Fruit fly (Drosophila melanogaster) whole organism, prepupa: ENCODE measurements around the gene haf.

ENCODE experiments used
- Blimp-1 ChIP-seq: fragments of 200-800 bp; sonication (Bioruptor generic); optimal IDR thresholded peaks from 3 replicates; lab custom pipeline; 2017; ENCODE audit warnings: missing biosample characterization, missing genetic modification characterization, mild to moderate bottlenecking, moderate library complexity, missing genetic modification reagents
- CG10631 ChIP-seq: fragments of 200-800 bp; sonication (Bioruptor generic); optimal IDR thresholded peaks from 2 replicates; lab custom pipeline; 2016; ENCODE audit warnings: missing biosample characterization, missing genetic modification characterization
- CG10669 ChIP-seq: fragments of 200-800 bp; sonication (Bioruptor generic); optimal IDR thresholded peaks from 3 replicates; lab custom pipeline; 2018; ENCODE audit warnings: missing biosample characterization, mild to moderate bottlenecking, missing genetic modification characterization, moderate library complexity
- CG11762 ChIP-seq: fragments of 200-800 bp; sonication (Bioruptor generic); optimal IDR thresholded peaks from 3 replicates; lab custom pipeline; 2016; ENCODE audit warnings: missing biosample characterization, missing genetic modification characterization; ENCODE audit not compliant: insufficient read depth
- CG15336 ChIP-seq: fragments of 200-800 bp; sonication (Bioruptor generic); IDR thresholded peaks from 2 replicates; pipeline ENCODE4 v1.3.6; 2022; ENCODE audit warnings: missing biosample characterization, missing genetic modification characterization
- CG1621 ChIP-seq: fragments of 200-800 bp; sonication (Bioruptor generic); optimal IDR thresholded peaks from 3 replicates; lab custom pipeline; 2018; ENCODE audit warnings: missing biosample characterization, mild to moderate bottlenecking, missing genetic modification characterization
- CG16779 ChIP-seq: fragments of 200-800 bp; sonication (Bioruptor generic); optimal IDR thresholded peaks from 3 replicates; lab custom pipeline; 2017; ENCODE audit warnings: missing biosample characterization, mild to moderate bottlenecking, missing genetic modification characterization
- CG31627 ChIP-seq: fragments of 200-800 bp; sonication (Bioruptor generic); optimal IDR thresholded peaks from 3 replicates; lab custom pipeline; 2016; ENCODE audit warnings: missing biosample characterization, missing genetic modification characterization
- CG32006 ChIP-seq: fragments of 200-800 bp; sonication (Bioruptor generic); optimal IDR thresholded peaks from 3 replicates; lab custom pipeline; 2017; ENCODE audit warnings: missing biosample characterization, mild to moderate bottlenecking, missing genetic modification characterization
- CG3919 ChIP-seq: fragments of 200-800 bp; sonication (Bioruptor generic); optimal IDR thresholded peaks from 3 replicates; lab custom pipeline; 2016; ENCODE audit warnings: missing biosample characterization, missing genetic modification characterization
- CG6163 ChIP-seq: fragments of 200-800 bp; sonication (Bioruptor generic); IDR thresholded peaks from 3 replicates; pipeline ENCODE4 v1.3.6; 2022; ENCODE audit warnings: missing biosample characterization, missing genetic modification characterization
- CG6276 ChIP-seq: fragments of 200-800 bp; sonication (Bioruptor generic); optimal IDR thresholded peaks from 2 replicates; lab custom pipeline; 2017; ENCODE audit warnings: missing biosample characterization, mild to moderate bottlenecking, missing genetic modification characterization
- CG6792 ChIP-seq: fragments of 200-800 bp; sonication (Bioruptor generic); optimal IDR thresholded peaks from 3 replicates; lab custom pipeline; 2016; ENCODE audit warnings: missing biosample characterization, missing genetic modification characterization
- CG6808 ChIP-seq: fragments of 200-800 bp; sonication (Bioruptor generic); optimal IDR thresholded peaks from 3 replicates; lab custom pipeline; 2017; ENCODE audit warnings: missing biosample characterization, missing genetic modification characterization, mild to moderate bottlenecking, moderate library complexity, missing genetic modification reagents
- CG6854 ChIP-seq: fragments of 200-800 bp; sonication (Bioruptor generic); optimal IDR thresholded peaks from 2 replicates; lab custom pipeline; 2017; ENCODE audit warnings: missing biosample characterization, mild to moderate bottlenecking, missing genetic modification characterization
- CG7368 ChIP-seq: fragments of 200-800 bp; sonication (Bioruptor generic); optimal IDR thresholded peaks from 3 replicates; lab custom pipeline; 2016; ENCODE audit warnings: missing biosample characterization, missing genetic modification characterization
- CG8119 ChIP-seq: fragments of 200-800 bp; sonication (Bioruptor generic); IDR thresholded peaks from 3 replicates; pipeline ENCODE4 v1.3.6; 2022; ENCODE audit warnings: missing biosample characterization, missing genetic modification characterization
- CG9139 ChIP-seq: fragments of 200-800 bp; sonication (Bioruptor generic); optimal IDR thresholded peaks from 3 replicates; lab custom pipeline; 2017; ENCODE audit warnings: missing biosample characterization, mild to moderate bottlenecking, missing genetic modification characterization
- Eip75B ChIP-seq: fragments of 200-800 bp; sonication (Bioruptor generic); optimal IDR thresholded peaks from 3 replicates; lab custom pipeline; 2016; ENCODE audit warnings: missing biosample characterization, missing genetic modification characterization
- Eip78C ChIP-seq: fragments of 200-800 bp; sonication (Bioruptor generic); peaks from one replicate; lab custom pipeline; 2016; ENCODE audit warnings: missing biosample characterization, missing genetic modification characterization
- Eip93F ChIP-seq: fragments of 200-800 bp; sonication (Bioruptor generic); optimal IDR thresholded peaks from 2 replicates; lab custom pipeline; 2016; ENCODE audit warnings: missing biosample characterization, mild to moderate bottlenecking, missing genetic modification characterization
- Hr38 ChIP-seq: sonication (Bioruptor generic); optimal IDR thresholded peaks from 2 replicates; lab custom pipeline; 2016; ENCODE audit warnings: missing biosample characterization, missing genetic modification characterization
- Hr4 ChIP-seq: fragments of 200-800 bp; sonication (Bioruptor generic); optimal IDR thresholded peaks from 3 replicates; lab custom pipeline; 2016; ENCODE audit warnings: missing biosample characterization, missing genetic modification characterization
- Smox ChIP-seq: fragments of 200-800 bp; sonication (Bioruptor generic); optimal IDR thresholded peaks from 3 replicates; lab custom pipeline; 2016; ENCODE audit warnings: missing biosample characterization, missing genetic modification characterization
- Sox102F ChIP-seq: fragments of 200-800 bp; sonication (Bioruptor generic); optimal IDR thresholded peaks from 2 replicates; lab custom pipeline; 2016; ENCODE audit warnings: missing biosample characterization, mild to moderate bottlenecking, missing genetic modification characterization
- Sox14 ChIP-seq: fragments of 200-800 bp; sonication (Bioruptor generic); optimal IDR thresholded peaks from 3 replicates; lab custom pipeline; 2016; ENCODE audit warnings: missing biosample characterization, missing genetic modification characterization
- achi ChIP-seq: fragments of 200-800 bp; sonication (Bioruptor generic); optimal IDR thresholded peaks from 3 replicates; lab custom pipeline; 2016; ENCODE audit warnings: missing biosample characterization, missing genetic modification characterization
- acj6 ChIP-seq: fragments of 200-800 bp; sonication (Bioruptor generic); optimal IDR thresholded peaks from 3 replicates; lab custom pipeline; 2016; ENCODE audit warnings: missing biosample characterization, missing genetic modification characterization
- dsx ChIP-seq: fragments of 200-800 bp; optimal IDR thresholded peaks from 3 replicates; lab custom pipeline; 2019; ENCODE audit warnings: missing biosample characterization, mild to moderate bottlenecking, missing genetic modification characterization, moderate library complexity; ENCODE audit not compliant: poor library complexity, severe bottlenecking
- eg ChIP-seq: fragments of 200-800 bp; sonication (Bioruptor generic); IDR thresholded peaks from 3 replicates; pipeline ENCODE4 v1.3.6; 2022; ENCODE audit warnings: missing biosample characterization, missing genetic modification characterization
- esn ChIP-seq: fragments of 200-800 bp; sonication (Bioruptor generic); optimal IDR thresholded peaks from 2 replicates; lab custom pipeline; 2016; ENCODE audit warnings: missing biosample characterization, mild to moderate bottlenecking, missing genetic modification characterization, moderate library complexity
- fd59A ChIP-seq: fragments of 200-800 bp; sonication (Bioruptor generic); optimal IDR thresholded peaks from 2 replicates; lab custom pipeline; 2017; ENCODE audit warnings: missing biosample characterization, mild to moderate bottlenecking, missing genetic modification characterization, missing genetic modification reagents
- fd85E ChIP-seq: fragments of 200-800 bp; sonication (Bioruptor generic); optimal IDR thresholded peaks from 3 replicates; lab custom pipeline; 2016; ENCODE audit warnings: missing biosample characterization, missing genetic modification characterization
- fkh ChIP-seq: fragments of 200-800 bp; sonication (Bioruptor generic); optimal IDR thresholded peaks from 3 replicates; lab custom pipeline; 2017; ENCODE audit warnings: missing biosample characterization, mild to moderate bottlenecking, missing genetic modification characterization, moderate library complexity
- lz ChIP-seq: fragments of 200-800 bp; sonication (Bioruptor generic); optimal IDR thresholded peaks from 3 replicates; lab custom pipeline; 2016; ENCODE audit warnings: missing biosample characterization, missing genetic modification characterization
- net ChIP-seq: fragments of 200-800 bp; sonication (Bioruptor generic); optimal IDR thresholded peaks from 3 replicates; lab custom pipeline; 2016; ENCODE audit warnings: missing biosample characterization, missing genetic modification characterization
- pdm3 ChIP-seq: fragments of 200-800 bp; sonication (Bioruptor generic); optimal IDR thresholded peaks from 3 replicates; lab custom pipeline; 2016; ENCODE audit warnings: missing biosample characterization, missing genetic modification characterization
- salr ChIP-seq, 2 experiments: fragments of 200-800 bp; sonication (Bioruptor generic); optimal IDR thresholded peaks; 3 replicates each; lab custom pipeline; 2016 to 2018; ENCODE audit warnings: missing biosample characterization in 2 of 2, missing genetic modification characterization in 2 of 2, mild to moderate bottlenecking in 1 of 2
- spab ChIP-seq: fragments of 200-800 bp; sonication (Bioruptor generic); optimal IDR thresholded peaks from 2 replicates; lab custom pipeline; 2017; ENCODE audit warnings: missing biosample characterization, mild to moderate bottlenecking, missing genetic modification characterization, missing genetic modification reagents
- ss ChIP-seq, 2 experiments: fragments of 200-800 bp; sonication (Bioruptor generic); optimal IDR thresholded peaks; 2 replicates in 1 of 2; 3 replicates in 1 of 2; lab custom pipeline; 2017 to 2018; ENCODE audit warnings: mild to moderate bottlenecking in 2 of 2, missing biosample characterization in 2 of 2, missing genetic modification characterization in 2 of 2, moderate library complexity in 1 of 2
- svp ChIP-seq: fragments of 200-800 bp; sonication (Bioruptor generic); peaks from one replicate; lab custom pipeline; 2016; ENCODE audit warnings: missing biosample characterization, missing genetic modification characterization

Gene haf

dm6 chr2L:1554954-1555353, at the start of gene haf:
TSS of gene haf (plus strand) at chr2L:1555129.
- TF ChIP-seq acj6 (GFP tag; lab: Kevin White, UChicago) (no peak), CG9139 (GFP tag; lab: Kevin White, UChicago) (peak; percentile 4), Eip78C (GFP tag; lab: Kevin White, UChicago) (peak; percentile 76), CG6163 (peak; percentile 29; the same call in 1 of the 3 replicates), Sox14 (GFP tag; lab: Kevin White, UChicago) (no peak), fkh (GFP tag; lab: Kevin White, UChicago) (no peak), Smox (GFP tag; lab: Kevin White, UChicago) (no peak), CG10631 (no peak), CG6792 (GFP tag; lab: Kevin White, UChicago) (no peak), ss (GFP tag; optimal IDR thresholded peaks at IDR 0.05; lab: Kevin White, UChicago) (peak in 1 of 2 experiments; percentile 33), fd59A (GFP tag; lab: Kevin White, UChicago) (no peak), CG15336 (GFP tag; lab: Robert Waterston, UW) (peak; percentile 8; the same call in 1 of the 2 replicates), CG6808 (GFP tag; lab: Kevin White, UChicago) (no peak), CG6854 (GFP tag; lab: Kevin White, UChicago) (peak; percentile 52), Blimp-1 (GFP tag; lab: Kevin White, UChicago) (no peak), CG6276 (GFP tag; lab: Kevin White, UChicago) (peak; percentile 13), lz (no peak), eg (GFP tag; lab: Robert Waterston, UW) (peak; percentile 44; the same call in 1 of the 3 replicates), salr (GFP tag; optimal IDR thresholded peaks at IDR 0.05; lab: Kevin White, UChicago) (no peak), CG3919 (GFP tag; lab: Kevin White, UChicago) (peak; percentile 31), dsx (peak; percentile 25), CG1621 (peak; percentile 1)

- TF ChIP-seq svp (GFP tag; lab: Kevin White, UChicago): peak; percentile 28
- TF ChIP-seq CG10669: peak; percentile 21
- TF ChIP-seq CG6163: 0 out of 3 replicates have a peak, but pooled peaks have one; percentile 39
- TF ChIP-seq Hr4 (GFP tag; lab: Kevin White, UChicago): peak; percentile 7
- TF ChIP-seq achi (GFP tag; lab: Kevin White, UChicago): no peak
- no peak for TF ChIP-seq net
- no peak for TF ChIP-seq salr (GFP tag; optimal IDR thresholded peaks at IDR 0.05; lab: Kevin White, UChicago)
- peak; percentile 4 for TF ChIP-seq pdm3
- TF ChIP-seq CG31627 (GFP tag; lab: Kevin White, UChicago): no peak
- TF ChIP-seq, all 60 proteins: peak for 5
These were observed 45.2 kb upstream of the haf start for dm6 chr2L:1509748-1510147.

- TF ChIP-seq Eip78C (GFP tag; lab: Kevin White, UChicago) (no peak), fkh (GFP tag; lab: Kevin White, UChicago) (no peak), salr (GFP tag; optimal IDR thresholded peaks at IDR 0.05; lab: Kevin White, UChicago) (no peak), CG31627 (GFP tag; lab: Kevin White, UChicago) (no peak), fd85E (GFP tag; lab: Kevin White, UChicago) (no peak), CG8119 (GFP tag; lab: Robert Waterston, UW) (no peak), CG7368 (GFP tag; lab: Kevin White, UChicago) (no peak), Hr38 (GFP tag; lab: Kevin White, UChicago) (no peak)
These were observed 37.6 kb upstream of the haf start, which contains the start of gene CG18132 for dm6 chr2L:1517378-1517777. TSS of gene CG18132 (minus strand) at chr2L:1517478.

dm6 chr2L:1518022-1518421, 36.9 kb upstream of the haf start, which contains the start of gene halo:
TSS of gene halo (minus strand) at chr2L:1518148.
- no peak for TF ChIP-seq Hr4 (GFP tag; lab: Kevin White, UChicago)
- no peak for TF ChIP-seq ss (GFP tag; optimal IDR thresholded peaks at IDR 0.05; lab: Kevin White, UChicago)
- TF ChIP-seq achi (GFP tag; lab: Kevin White, UChicago): no peak

dm6 chr2L:1520191-1520590, 34.7 kb upstream of the haf start, which contains the start of gene Or22a:
TSS of gene Or22a (plus strand) at chr2L:1520491.
- no peak for TF ChIP-seq Hr38 (GFP tag; lab: Kevin White, UChicago)
- no peak for TF ChIP-seq esn
- TF ChIP-seq CG32006: no peak
- TF ChIP-seq CG16779 (tag; lab: Kevin White, UChicago): no peak
- TF ChIP-seq CG6163: no peak
- TF ChIP-seq Sox102F (GFP tag; lab: Kevin White, UChicago): no peak
- no peak for TF ChIP-seq CG11762 (GFP tag; lab: Kevin White, UChicago)
- no peak for TF ChIP-seq Eip93F
- no peak for TF ChIP-seq CG31627 (GFP tag; lab: Kevin White, UChicago)
- no peak for TF ChIP-seq eg (GFP tag; lab: Robert Waterston, UW)
- TF ChIP-seq CG1621: no peak
- TF ChIP-seq fd59A (GFP tag; lab: Kevin White, UChicago): no peak
- no peak for TF ChIP-seq Eip75B
- no peak for TF ChIP-seq spab
- TF ChIP-seq, all 60 proteins: peak for 0
